Worm (Caenorhabditis elegans): Measurements from ENCODE around the gene C18B2.4.
A peak's percentile ranks its signal among the peaks of the same experiment; 100 is the strongest.

C18B2.4 gene

DNA sequence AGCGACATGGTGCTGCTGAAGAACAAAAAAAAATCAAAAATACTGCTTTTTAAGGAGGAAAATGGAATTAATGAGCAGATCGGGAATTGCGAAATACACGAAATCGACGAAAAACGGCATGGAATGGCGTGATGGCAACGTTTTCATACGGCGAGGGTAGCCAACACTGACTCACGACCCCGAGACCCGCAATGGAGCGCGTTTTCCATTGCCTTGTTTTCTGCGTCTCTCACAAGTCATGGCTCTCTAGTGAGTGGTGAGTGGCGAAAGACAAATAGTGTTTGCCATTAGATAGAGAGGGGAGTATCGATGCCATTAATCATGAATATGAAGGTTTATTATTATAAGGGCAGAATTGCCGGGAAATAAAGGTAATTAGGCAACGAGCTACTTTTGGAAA is at the start of gene C18B2.4:
Gene C18B2.4 (minus strand): TSS at position 15 of the 400 bp plus-strand sequence.
- TF ChIP-seq ceh-28 (tag; optimal IDR thresholded peaks at IDR 0.05) (peak; percentile 38), pha-4 (tag; optimal IDR thresholded peaks at IDR 0.05) (peak; percentile 88), lin-15B (tag; optimal IDR thresholded peaks at IDR 0.05) (peak; percentile 79), elt-3 (tag; optimal IDR thresholded peaks at IDR 0.05) (peak in 1 of 3 experiments; percentile 25), egl-5 (tag; optimal IDR thresholded peaks at IDR 0.05) (peak; percentile 72), lsy-12 (tag; optimal IDR thresholded peaks at IDR 0.05) (peak; percentile 54), ama-1 (optimal IDR thresholded peaks at IDR 0.05) (peak; percentile 21), egl-27 (tag; optimal IDR thresholded peaks at IDR 0.05) (peak; percentile 24), nhr-67 (tag; optimal IDR thresholded peaks at IDR 0.05) (no peak), skn-1 (tag; optimal IDR thresholded peaks at IDR 0.05) (peak; percentile 8), nhr-77 (tag; optimal IDR thresholded peaks at IDR 0.05) (no peak), elt-2 (tag; optimal IDR thresholded peaks at IDR 0.05) (peak; percentile 79), pqm-1 (tag; optimal IDR thresholded peaks at IDR 0.05) (peak; percentile 74), hmg-11 (tag; optimal IDR thresholded peaks at IDR 0.05) (peak; percentile 71), jun-1 (tag; optimal IDR thresholded peaks at IDR 0.05) (peak; percentile 83), snpc-4 (tag; optimal IDR thresholded peaks at IDR 0.05) (peak; percentile 35), nfya-1 (tag; optimal IDR thresholded peaks at IDR 0.05; ENCODE audit: insufficient read depth) (peak; percentile 75), ceh-9 (tag; optimal IDR thresholded peaks at IDR 0.05) (no peak), fkh-2 (tag; optimal IDR thresholded peaks at IDR 0.05) (no peak), lin-39 (tag; optimal IDR thresholded peaks at IDR 0.05) (peak; percentile 96), mdl-1 (tag; optimal IDR thresholded peaks at IDR 0.05) (no peak), nhr-25 (tag; optimal IDR thresholded peaks at IDR 0.05) (peak; percentile 65), nhr-43 (tag; optimal IDR thresholded peaks at IDR 0.05; ENCODE audit: poor library complexity, severe bottlenecking) (peak; percentile 64)

DNA sequence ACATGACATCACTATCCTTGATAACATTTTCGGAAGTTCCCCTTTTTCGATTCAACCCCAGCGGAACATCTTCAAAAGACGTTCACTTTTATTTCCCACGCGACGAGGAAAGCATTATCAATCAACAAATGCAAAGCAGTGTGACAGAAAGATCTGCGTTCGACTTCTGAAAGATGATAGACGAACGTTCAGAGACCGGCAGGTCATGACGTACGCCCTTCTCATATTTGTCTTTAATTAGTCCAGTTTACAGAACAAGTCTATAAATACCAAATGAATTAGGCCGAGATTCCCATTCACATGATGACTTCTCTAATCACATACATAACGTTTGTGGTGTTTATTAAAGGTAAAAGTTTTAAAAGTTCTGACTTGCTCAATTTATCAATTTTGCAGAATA is 49.1 kb upstream of the C18B2.4 start, which contains the start of gene R11G1.11:
Gene R11G1.11 (plus strand): TSS at position 301 of the 400 bp plus-strand sequence.
- TF ChIP-seq ceh-16 (tag; optimal IDR thresholded peaks at IDR 0.05) = no peak
- peak; percentile 52 for TF ChIP-seq nhr-23 (tag; optimal IDR thresholded peaks at IDR 0.05)

DNA sequence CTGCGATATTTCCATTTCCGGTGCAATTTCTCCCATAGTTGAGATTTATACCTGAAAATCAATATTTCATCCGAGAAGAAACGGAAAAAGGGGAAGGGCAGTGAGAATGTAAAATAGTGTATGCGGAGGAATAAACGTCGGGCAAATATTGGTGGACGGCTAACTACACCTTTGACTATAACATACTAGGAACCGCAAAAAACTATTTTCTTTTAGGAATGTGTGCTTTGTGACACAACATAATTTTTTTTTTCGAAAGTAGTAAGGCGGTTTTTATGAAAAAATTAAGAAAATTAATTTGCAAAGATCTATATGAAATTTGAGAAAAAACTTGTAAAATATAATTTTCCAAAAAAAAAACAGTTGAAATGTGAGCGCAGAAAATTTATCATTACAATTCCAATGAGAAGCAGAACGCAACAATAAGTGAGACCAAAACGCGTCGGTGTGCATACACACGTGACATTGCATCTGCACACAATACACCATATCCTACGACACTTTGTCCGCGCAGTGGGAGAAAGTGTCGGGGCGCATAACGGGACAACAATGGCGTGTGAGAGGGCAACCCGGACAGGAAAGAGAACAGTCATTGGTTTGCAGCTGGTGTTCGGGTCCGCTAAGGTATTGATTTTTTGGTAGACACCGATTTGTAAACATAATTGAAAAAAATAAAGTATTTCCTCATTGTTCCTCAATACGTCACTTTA is 44.7 kb upstream of the C18B2.4 start, which contains the start of the genes sax-1 and R11G1.2:
Gene sax-1 (minus strand): TSS at position 51 of the 710 bp plus-strand sequence.
Gene R11G1.2 (plus strand): TSS at position 515 of the 710 bp plus-strand sequence.
- no peak for TF ChIP-seq mml-1 (tag; optimal IDR thresholded peaks at IDR 0.05)
- no peak for TF ChIP-seq ceh-16 (tag; optimal IDR thresholded peaks at IDR 0.05)
- no peak for TF ChIP-seq fos-1 (tag; optimal IDR thresholded peaks at IDR 0.05)
- no peak for TF ChIP-seq elt-1 (tag; optimal IDR thresholded peaks at IDR 0.05)
- peak; percentile 25 for TF ChIP-seq lin-15B (tag; optimal IDR thresholded peaks at IDR 0.05)
- TF ChIP-seq nhr-237 (tag; optimal IDR thresholded peaks at IDR 0.05) = no peak
- TF ChIP-seq mdl-1 (tag; optimal IDR thresholded peaks at IDR 0.05) = peak; percentile 64
- TF ChIP-seq lin-39 (tag; optimal IDR thresholded peaks at IDR 0.05) = peak; percentile 69
- TF ChIP-seq pha-4 (tag; optimal IDR thresholded peaks at IDR 0.05) = peak; percentile 82
- TF ChIP-seq hmg-11 (tag; optimal IDR thresholded peaks at IDR 0.05) = peak; percentile 83
- TF ChIP-seq sea-2 (GFP tag; optimal IDR thresholded peaks at IDR 0.05) = no peak
- TF ChIP-seq ZK546.5 (tag; optimal IDR thresholded peaks at IDR 0.05) = no peak
- TF ChIP-seq egl-27 (tag; optimal IDR thresholded peaks at IDR 0.05) = no peak
- no peak for TF ChIP-seq ceh-82 (tag; optimal IDR thresholded peaks at IDR 0.05)
- no peak for TF ChIP-seq fkh-2 (tag; optimal IDR thresholded peaks at IDR 0.05)
- peak; percentile 29 for TF ChIP-seq ceh-28 (tag; optimal IDR thresholded peaks at IDR 0.05)
- no peak for TF ChIP-seq unc-39 (tag; optimal IDR thresholded peaks at IDR 0.05)
- no peak for TF ChIP-seq zag-1 (tag; optimal IDR thresholded peaks at IDR 0.05)
- TF ChIP-seq egl-5 (tag; optimal IDR thresholded peaks at IDR 0.05) = no peak
- no peak for TF ChIP-seq tbx-2 (tag; optimal IDR thresholded peaks at IDR 0.05)
- TF ChIP-seq nfya-1 (tag; optimal IDR thresholded peaks at IDR 0.05; ENCODE audit: insufficient read depth) = peak; percentile 68
- TF ChIP-seq nhr-67 (tag; optimal IDR thresholded peaks at IDR 0.05) = no peak
- TF ChIP-seq snpc-4 (tag; optimal IDR thresholded peaks at IDR 0.05) = peak; percentile 0
- TF ChIP-seq nhr-11 (tag; optimal IDR thresholded peaks at IDR 0.05) = no peak
- no peak for TF ChIP-seq nhr-12 (tag; optimal IDR thresholded peaks at IDR 0.05)
- TF ChIP-seq eor-1 (tag; optimal IDR thresholded peaks at IDR 0.05) = no peak
- peak; percentile 33 for TF ChIP-seq skn-1 (tag; optimal IDR thresholded peaks at IDR 0.05)
- no peak for TF ChIP-seq lsy-12 (tag; optimal IDR thresholded peaks at IDR 0.05)
- TF ChIP-seq jun-1 (tag; optimal IDR thresholded peaks at IDR 0.05) = peak; percentile 41
- peak; percentile 17 for TF ChIP-seq nhr-23 (tag; optimal IDR thresholded peaks at IDR 0.05)
- TF ChIP-seq nhr-25 (tag; optimal IDR thresholded peaks at IDR 0.05) = peak; percentile 44
- TF ChIP-seq elt-2 (tag; optimal IDR thresholded peaks at IDR 0.05) = peak; percentile 41

All from whole organism, L3 larva.